Fruit fly (Drosophila melanogaster): ENCODE data around the gene Reepl1.

DNA sequence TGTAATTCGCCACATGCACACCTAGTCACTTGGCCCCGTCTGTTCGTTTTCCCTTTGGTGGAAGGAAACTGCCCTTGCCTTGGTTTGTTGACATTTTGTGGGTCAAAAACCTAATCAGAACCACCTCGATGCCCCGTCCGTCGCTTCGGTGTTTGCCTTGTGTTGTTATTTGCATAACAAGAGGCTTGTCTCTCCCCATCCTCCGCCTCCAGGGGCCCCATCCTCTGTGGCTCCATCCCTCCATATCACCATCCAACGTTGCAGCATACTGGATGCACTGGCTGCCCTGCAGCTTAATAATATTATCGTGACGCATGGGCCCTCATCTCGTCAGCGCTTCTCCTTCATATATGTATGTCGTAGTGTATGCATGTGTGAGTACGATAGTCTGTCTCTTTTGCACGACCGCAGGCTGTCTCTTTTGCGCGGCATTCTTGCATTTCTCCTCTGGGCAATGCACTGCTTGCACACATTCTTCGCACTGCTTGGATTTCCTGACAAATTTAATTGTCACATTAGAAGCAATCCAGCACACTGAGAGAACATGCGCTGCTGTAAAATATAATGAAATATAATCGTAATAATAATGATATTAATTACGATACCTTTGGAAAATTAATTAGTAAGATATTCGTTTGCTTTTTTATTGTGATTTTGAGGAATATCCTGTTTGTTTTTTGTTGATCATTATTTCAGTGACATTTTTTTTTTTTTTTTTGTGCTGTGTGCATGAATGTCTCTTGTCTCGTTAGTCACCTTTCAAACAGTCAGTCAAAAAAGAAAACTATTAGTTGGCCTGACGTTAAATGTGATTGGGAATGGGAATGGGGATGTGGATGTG is 28.2 kb upstream of the Reepl1 start:
- no peak for TF ChIP-seq h (optimal IDR thresholded peaks at IDR 0.05)
- TF ChIP-seq Sin3A (optimal IDR thresholded peaks at IDR 0.05), result no peak
- TF ChIP-seq ttk (optimal IDR thresholded peaks at IDR 0.05), result no peak
